Fruit fly (Drosophila melanogaster): ENCODE measurements around the gene CG33170.

Gene CG33170

DNA sequence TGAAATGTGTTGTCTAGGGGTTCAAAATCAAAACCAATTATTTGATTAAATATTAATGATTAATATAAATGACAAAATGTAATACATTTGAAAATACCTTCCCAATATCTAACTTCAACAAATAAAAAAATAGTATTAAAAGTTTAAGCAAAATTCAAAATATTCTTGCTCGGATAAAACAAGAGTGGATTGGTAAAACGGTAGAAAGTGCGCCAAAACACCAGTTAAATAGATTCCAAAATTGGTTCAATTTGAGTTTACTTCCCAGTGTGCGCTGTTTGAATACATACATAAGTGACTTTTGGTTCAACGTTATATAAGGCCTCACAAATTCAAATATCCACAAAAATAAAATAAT, 640 bp downstream of the CG33170 start:
- no peak for TF ChIP-seq Sin3A (optimal IDR thresholded peaks at IDR 0.05)
- TF ChIP-seq ttk (optimal IDR thresholded peaks at IDR 0.05): no peak
- TF ChIP-seq Myc (optimal IDR thresholded peaks at IDR 0.05): no peak
- TF ChIP-seq h (optimal IDR thresholded peaks at IDR 0.05): no peak
- TF ChIP-seq insv (optimal IDR thresholded peaks at IDR 0.05): no peak
- no peak for TF ChIP-seq psq (optimal IDR thresholded peaks at IDR 0.05)

DNA sequence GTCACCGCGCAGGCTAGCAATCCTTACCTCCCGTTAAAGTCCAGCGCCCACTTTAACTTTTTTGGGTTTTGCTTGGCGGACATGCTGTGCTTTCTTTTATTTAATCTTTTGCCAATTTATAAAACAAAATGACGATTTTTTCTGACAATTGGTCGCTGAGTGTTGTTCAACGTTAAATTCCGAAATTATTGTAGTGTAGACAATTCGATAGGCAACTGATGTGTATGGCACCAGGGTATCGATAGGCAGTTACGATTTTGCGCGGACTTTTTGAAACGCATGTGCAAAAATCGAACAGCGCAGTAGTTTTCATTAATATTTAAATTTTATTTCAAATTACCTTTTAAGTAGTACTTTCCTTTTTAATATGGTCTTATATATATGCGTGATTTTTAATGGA, 3.7 kb downstream of the CG33170 start, which contains the start of gene EMC4:
EMC4 (minus strand) TSS at position 174 of the 400 bp plus-strand sequence.
- TF ChIP-seq psq (optimal IDR thresholded peaks at IDR 0.05): no peak
- TF ChIP-seq h (optimal IDR thresholded peaks at IDR 0.05): no peak
- TF ChIP-seq ttk (optimal IDR thresholded peaks at IDR 0.05): no peak
- TF ChIP-seq Myc (optimal IDR thresholded peaks at IDR 0.05): no peak
- no peak for TF ChIP-seq Sin3A (optimal IDR thresholded peaks at IDR 0.05)
- TF ChIP-seq insv (optimal IDR thresholded peaks at IDR 0.05): no peak

DNA sequence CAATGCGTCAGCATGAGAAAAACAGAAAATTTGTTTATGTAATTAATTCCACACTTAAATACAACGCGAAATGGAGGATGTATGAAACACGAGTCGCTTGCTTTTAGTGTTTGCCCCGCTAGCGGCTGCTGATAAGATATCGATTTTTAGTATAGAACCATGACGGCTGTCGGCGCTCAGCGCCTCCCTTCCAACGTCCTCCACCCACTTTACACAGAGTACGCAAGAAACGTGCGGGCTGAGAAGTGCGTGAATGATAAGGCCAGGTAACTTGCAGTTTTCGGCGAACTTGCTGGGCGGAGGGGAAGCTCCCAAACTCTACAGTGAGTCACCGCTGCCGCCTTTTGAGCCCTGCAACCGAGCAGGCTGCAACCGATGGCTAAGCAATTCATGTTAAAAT, 6.0 kb downstream of the CG33170 start:
- TF ChIP-seq Myc (optimal IDR thresholded peaks at IDR 0.05): no peak
- no peak for TF ChIP-seq Sin3A (optimal IDR thresholded peaks at IDR 0.05)
- no peak for TF ChIP-seq insv (optimal IDR thresholded peaks at IDR 0.05)
- TF ChIP-seq ttk (optimal IDR thresholded peaks at IDR 0.05): no peak
- no peak for TF ChIP-seq psq (optimal IDR thresholded peaks at IDR 0.05)
- TF ChIP-seq h (optimal IDR thresholded peaks at IDR 0.05): no peak

DNA sequence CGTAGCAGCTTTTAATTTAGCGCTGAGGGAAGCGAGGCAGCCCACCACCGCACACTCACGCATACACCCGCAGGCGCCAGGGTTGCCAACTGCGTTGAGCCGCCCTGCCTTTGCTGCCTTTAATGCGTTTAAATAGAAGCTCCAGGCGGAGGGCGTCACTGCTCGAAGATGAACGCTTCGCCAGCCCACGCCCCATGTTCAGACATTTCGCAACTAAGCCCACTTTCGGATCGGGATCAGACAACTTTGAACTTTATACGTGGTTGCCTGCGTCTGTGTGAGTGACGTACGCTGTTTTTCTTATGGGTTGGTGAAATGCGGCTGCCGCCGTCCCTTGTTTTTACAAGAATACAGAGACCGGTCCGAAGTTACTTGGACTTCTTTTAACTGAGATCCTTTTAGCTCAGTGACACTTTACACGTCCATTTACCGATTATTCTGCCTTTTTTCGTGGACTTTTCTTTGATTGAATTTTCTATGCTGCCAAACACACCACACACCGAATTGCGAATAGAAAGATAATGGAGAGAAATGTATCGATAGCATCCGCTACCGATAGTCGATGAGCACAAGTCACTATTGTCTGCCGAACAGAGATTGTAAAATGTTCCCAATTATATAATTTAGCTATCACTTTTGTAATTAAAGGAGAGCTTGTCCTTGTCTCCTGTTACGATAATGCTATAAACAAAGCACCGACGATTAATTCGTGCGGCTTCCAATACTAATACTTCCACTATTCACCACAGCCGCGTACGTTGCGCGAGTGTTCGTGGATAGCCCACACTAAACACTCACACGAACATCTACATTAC, 6.8 kb downstream of the CG33170 start:
- TF ChIP-seq Myc (optimal IDR thresholded peaks at IDR 0.05) (no peak), psq (optimal IDR thresholded peaks at IDR 0.05) (no peak), Sin3A (optimal IDR thresholded peaks at IDR 0.05) (no peak), h (optimal IDR thresholded peaks at IDR 0.05) (no peak), ttk (optimal IDR thresholded peaks at IDR 0.05) (no peak), insv (optimal IDR thresholded peaks at IDR 0.05) (no peak)

DNA sequence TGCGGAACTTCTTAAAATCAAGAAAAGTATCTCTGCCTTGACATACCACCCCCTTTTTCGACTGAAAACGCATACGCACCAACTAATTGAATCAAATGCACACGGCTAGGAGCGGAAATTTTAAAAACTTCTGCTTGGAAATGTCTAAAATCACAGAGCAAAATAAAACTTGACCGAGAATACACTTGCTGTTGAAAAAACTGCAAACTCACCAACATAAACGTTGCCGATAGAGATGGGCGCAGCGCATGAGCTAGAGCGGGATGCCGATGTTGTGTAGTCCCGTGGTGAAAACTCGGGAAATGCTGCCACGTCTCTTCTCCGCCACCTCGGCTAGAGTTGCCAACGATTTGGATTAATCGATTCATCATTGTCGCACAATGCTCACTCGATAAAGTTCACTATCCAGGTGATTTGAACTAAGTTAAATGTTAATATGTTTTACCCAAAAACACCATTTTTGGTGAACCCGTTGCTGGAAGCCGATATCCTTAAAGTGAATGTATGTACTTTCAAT, 7.5 kb downstream of the CG33170 start, which contains the start of the genes CG11109 and Arf1:
CG11109 (plus strand) TSS at position 356 of the 517 bp plus-strand sequence.
Arf1 (minus strand) TSS at position 387 of the 517 bp plus-strand sequence.
- TF ChIP-seq Sin3A (optimal IDR thresholded peaks at IDR 0.05) (no peak), Myc (optimal IDR thresholded peaks at IDR 0.05) (no peak), h (optimal IDR thresholded peaks at IDR 0.05) (no peak), psq (optimal IDR thresholded peaks at IDR 0.05) (no peak), ttk (optimal IDR thresholded peaks at IDR 0.05) (no peak), insv (optimal IDR thresholded peaks at IDR 0.05) (no peak)

DNA sequence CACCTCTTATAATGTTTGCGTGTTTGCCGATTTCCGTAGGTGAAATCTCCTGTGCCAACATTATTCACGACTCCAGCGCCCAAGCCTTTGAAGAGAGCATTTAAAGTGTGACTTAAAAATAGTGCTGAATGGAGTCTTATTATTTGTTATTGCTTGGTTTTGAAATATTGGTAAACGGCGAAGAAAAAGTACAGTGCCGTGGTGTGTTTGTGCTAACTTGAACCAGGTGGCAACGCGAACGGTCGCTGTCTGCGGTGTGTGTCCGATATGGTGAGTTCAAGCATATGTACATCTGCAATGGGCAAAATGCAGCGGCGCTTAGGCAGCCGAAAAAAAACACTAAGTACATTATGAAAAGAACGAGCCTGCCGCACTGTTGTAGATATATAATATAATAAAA, 13.5 kb downstream of the CG33170 start:
- TF ChIP-seq psq (optimal IDR thresholded peaks at IDR 0.05) (no peak), Myc (optimal IDR thresholded peaks at IDR 0.05) (no peak), insv (optimal IDR thresholded peaks at IDR 0.05) (no peak), Sin3A (optimal IDR thresholded peaks at IDR 0.05) (no peak), ttk (optimal IDR thresholded peaks at IDR 0.05) (no peak), h (optimal IDR thresholded peaks at IDR 0.05) (no peak)

DNA sequence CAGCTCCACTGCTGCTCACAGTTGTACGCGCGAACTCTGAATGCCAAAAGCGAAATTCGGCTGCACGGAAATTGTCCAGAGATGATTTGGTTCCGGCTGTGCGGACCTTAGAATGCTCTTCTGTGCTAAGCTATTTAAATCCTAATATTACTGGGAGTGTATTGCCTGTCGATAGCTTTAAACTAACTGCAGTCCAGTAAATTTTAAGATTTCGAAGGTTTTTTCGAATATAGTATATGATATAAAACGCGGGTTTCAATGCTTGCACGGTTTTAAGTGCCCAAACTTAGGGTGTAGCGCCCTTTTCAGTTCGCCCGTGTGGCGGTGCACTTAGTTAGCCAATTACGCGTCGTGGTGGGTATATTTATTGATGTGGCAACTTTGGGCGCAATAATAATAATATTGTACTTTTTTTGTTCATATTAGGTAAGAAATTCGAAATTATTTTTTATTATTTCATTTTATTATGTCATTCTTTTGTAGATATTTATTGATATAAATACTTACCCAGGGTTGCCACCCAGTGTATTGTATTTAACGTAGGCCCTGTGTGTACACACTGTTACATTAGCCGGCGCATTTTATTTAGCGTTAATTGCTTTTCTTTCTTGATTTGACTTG, 14.4 kb downstream of the CG33170 start, which contains the start of the genes Chro and Ssl1:
Chro (minus strand) TSS at position 262 of the 621 bp plus-strand sequence.
Ssl1 (plus strand) TSS at position 367 of the 621 bp plus-strand sequence.
- no peak for TF ChIP-seq Myc (optimal IDR thresholded peaks at IDR 0.05)
- no peak for TF ChIP-seq insv (optimal IDR thresholded peaks at IDR 0.05)
- no peak for TF ChIP-seq psq (optimal IDR thresholded peaks at IDR 0.05)
- TF ChIP-seq h (optimal IDR thresholded peaks at IDR 0.05): no peak
- no peak for TF ChIP-seq ttk (optimal IDR thresholded peaks at IDR 0.05)
- no peak for TF ChIP-seq Sin3A (optimal IDR thresholded peaks at IDR 0.05)

DNA sequence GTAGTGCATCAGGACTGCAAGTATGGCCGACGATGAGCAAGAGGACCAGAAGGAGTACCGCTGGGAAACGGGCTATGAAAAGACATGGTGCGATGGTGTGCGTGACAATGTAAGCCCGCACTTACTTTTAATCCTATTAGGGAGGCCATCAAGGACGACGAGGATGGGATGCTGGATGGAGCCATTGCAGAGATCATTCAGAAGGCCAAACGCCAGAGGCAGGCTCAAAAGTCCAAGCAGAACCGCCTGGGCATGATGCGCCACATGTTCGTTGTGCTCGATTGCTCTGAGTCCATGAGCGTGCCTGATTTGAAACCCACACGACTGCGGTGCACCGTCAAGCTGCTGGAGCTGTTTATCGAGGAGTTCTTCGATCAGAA, 14.9 kb downstream of the CG33170 start:
- no peak for TF ChIP-seq Sin3A (optimal IDR thresholded peaks at IDR 0.05)
- TF ChIP-seq psq (optimal IDR thresholded peaks at IDR 0.05): no peak
- TF ChIP-seq ttk (optimal IDR thresholded peaks at IDR 0.05): no peak
- no peak for TF ChIP-seq h (optimal IDR thresholded peaks at IDR 0.05)
- TF ChIP-seq Myc (optimal IDR thresholded peaks at IDR 0.05): no peak
- no peak for TF ChIP-seq insv (optimal IDR thresholded peaks at IDR 0.05)

DNA sequence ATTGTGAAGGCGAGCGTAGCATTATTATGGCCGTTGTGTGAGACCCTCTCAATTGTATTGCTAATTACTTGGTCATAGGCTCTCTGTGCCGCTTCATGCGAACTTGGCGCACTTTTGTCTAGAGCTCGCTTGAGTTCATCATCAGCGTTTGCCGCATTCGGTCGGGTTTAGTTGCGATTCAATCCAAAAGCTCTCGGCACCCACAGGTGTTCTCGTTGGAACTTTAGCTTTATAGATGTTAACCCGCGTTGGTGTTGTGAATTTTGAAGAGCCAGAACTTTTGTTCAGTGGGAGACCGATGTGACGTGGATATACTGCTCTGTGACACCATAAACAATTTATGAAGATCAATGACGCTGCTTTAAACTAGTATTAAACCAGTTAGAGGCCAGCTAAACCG, 16.5 kb downstream of the CG33170 start, which contains the start of gene slif:
slif (plus strand) TSS at position 132 of the 400 bp plus-strand sequence.
- no peak for TF ChIP-seq ttk (optimal IDR thresholded peaks at IDR 0.05)
- no peak for TF ChIP-seq psq (optimal IDR thresholded peaks at IDR 0.05)

DNA sequence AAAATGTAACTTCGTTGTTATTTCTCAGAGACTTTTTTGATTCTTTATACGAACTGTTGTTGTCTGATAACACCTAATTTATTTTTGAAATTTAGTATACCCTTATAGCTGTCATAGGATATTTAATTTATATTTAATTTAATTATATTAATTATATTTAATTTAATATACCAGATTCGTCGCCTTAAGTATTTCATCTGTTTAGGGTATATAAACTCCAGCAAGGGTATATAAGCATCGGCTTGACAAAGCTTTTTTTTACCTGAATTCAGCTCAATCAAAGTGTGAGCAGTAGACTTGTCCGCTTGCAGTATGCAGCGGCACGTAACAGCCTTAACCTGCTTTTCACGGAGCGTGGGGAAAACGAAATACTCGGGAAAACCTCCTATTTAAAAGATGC, 19.2 kb downstream of the CG33170 start:
- TF ChIP-seq ttk (optimal IDR thresholded peaks at IDR 0.05) (no peak), insv (optimal IDR thresholded peaks at IDR 0.05) (no peak), psq (optimal IDR thresholded peaks at IDR 0.05) (no peak), Sin3A (optimal IDR thresholded peaks at IDR 0.05) (no peak), h (optimal IDR thresholded peaks at IDR 0.05) (no peak), Myc (optimal IDR thresholded peaks at IDR 0.05) (no peak)

DNA sequence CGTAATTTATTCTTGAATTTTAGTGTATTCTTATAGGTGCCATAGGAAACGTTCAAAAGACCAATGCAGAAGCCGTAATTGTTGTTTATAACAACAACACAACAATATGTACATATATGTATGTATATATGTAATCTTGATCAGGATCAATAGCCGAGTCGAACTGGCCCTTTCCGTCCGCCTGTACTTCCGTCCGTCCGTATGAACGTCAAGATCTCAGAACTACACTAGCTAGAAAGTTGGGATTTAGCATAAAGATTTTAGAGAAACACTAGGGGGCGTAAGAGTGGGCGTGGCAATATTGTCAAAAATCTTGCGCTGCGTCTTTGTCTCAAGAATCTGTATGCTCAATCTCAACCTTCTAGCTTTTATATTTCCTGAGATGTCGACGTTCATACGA, 20.1 kb downstream of the CG33170 start:
- TF ChIP-seq Sin3A (optimal IDR thresholded peaks at IDR 0.05): no peak

DNA sequence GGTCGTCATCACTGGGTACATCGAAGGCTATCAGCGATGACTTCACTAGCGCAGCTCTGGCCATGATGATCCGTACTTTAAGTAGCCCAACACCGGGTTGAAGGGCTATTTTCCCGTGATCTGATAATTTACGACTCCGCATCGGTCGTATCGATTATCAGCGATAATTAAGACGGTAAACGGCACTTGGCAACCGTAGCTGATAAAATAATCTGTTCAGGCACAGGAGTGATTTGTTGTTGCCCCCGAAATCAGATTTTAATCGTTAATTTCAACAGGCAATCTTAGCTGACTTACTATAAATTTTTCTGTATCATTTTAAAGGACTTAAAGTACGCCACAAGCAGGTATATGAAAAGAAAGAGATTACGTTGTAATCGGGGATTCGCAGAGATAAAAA, 21.4 kb downstream of the CG33170 start:
- no peak for TF ChIP-seq psq (optimal IDR thresholded peaks at IDR 0.05)
